Fruit fly (Drosophila melanogaster) whole organism, wandering third instar larva: ENCODE measurements around the gene foi.
A peak's percentile ranks its signal among the peaks of the same experiment; 100 is the strongest.

ENCODE experiments used
- Abd-B ChIP-seq: fragments of >200 bp; optimal IDR thresholded peaks from 2 replicates; lab custom pipeline; 2017; ENCODE audit warnings: missing biosample characterization, missing genetic modification characterization
- CG9705 ChIP-seq: fragments of 200-800 bp; sonication (Bioruptor generic); optimal IDR thresholded peaks from 2 replicates; lab custom pipeline; 2018; ENCODE audit warnings: missing biosample characterization, mild to moderate bottlenecking, missing genetic modification characterization
- CrebA ChIP-seq: fragments of 200-800 bp; sonication (Bioruptor generic); optimal IDR thresholded peaks from 2 replicates; lab custom pipeline; 2016; ENCODE audit warnings: missing biosample characterization, mild to moderate bottlenecking, missing genetic modification characterization, borderline replicate concordance
- Dif ChIP-seq: fragments of 200-275, 200-300 bp; sonication (Bioruptor generic); optimal IDR thresholded peaks from 2 replicates; lab custom pipeline; 2018; ENCODE audit warnings: missing biosample characterization, missing genetic modification characterization; ENCODE audit not compliant: partially characterized antibody
- Hr83 ChIP-seq: fragments of 200-300 bp; sonication (Bioruptor generic); optimal IDR thresholded peaks from 2 replicates; lab custom pipeline; 2016; ENCODE audit warnings: missing biosample characterization, mild to moderate bottlenecking, missing genetic modification characterization, moderate library complexity; ENCODE audit not compliant: poor library complexity, severe bottlenecking
- Jra ChIP-seq: sonication (Bioruptor generic); optimal IDR thresholded peaks from 2 replicates; lab custom pipeline; 2016; ENCODE audit warnings: missing biosample characterization, missing genetic modification characterization
- Mio ChIP-seq: sonication (Bioruptor generic); optimal IDR thresholded peaks from 2 replicates; lab custom pipeline; 2016; ENCODE audit warnings: missing biosample characterization, missing genetic modification characterization
- OdsH ChIP-seq: fragments of 200-800 bp; sonication (Bioruptor generic); optimal IDR thresholded peaks from 2 replicates; lab custom pipeline; 2016; ENCODE audit warnings: missing biosample characterization, mild to moderate bottlenecking, missing genetic modification characterization
- Rel ChIP-seq, 2 experiments: fragments of 200-800 bp; sonication (Bioruptor generic) in 1 of 2; optimal IDR thresholded peaks; 2 replicates in 1 of 2; 3 replicates in 1 of 2; lab custom pipeline; 2016 to 2019; ENCODE audit warnings: mild to moderate bottlenecking in 2 of 2, missing biosample characterization in 2 of 2, missing genetic modification characterization in 2 of 2, moderate library complexity in 1 of 2
- Sp1 ChIP-seq: fragments of 200-800 bp; sonication (Bioruptor generic); optimal IDR thresholded peaks from 3 replicates; lab custom pipeline; 2019; ENCODE audit warnings: missing biosample characterization, mild to moderate bottlenecking, missing genetic modification characterization, moderate library complexity
- Vsx2 ChIP-seq: fragments of 200-300, 225-300 bp; sonication (Bioruptor generic); optimal IDR thresholded peaks from 2 replicates; lab custom pipeline; 2018; ENCODE audit warnings: missing biosample characterization, missing genetic modification characterization; ENCODE audit not compliant: partially characterized antibody
- br ChIP-seq: fragments of 200-800 bp; sonication (Bioruptor generic); optimal IDR thresholded peaks from 2 replicates; lab custom pipeline; 2016; ENCODE audit warnings: missing biosample characterization, missing genetic modification characterization
- ey ChIP-seq: fragments of 200-800 bp; sonication (Bioruptor generic); optimal IDR thresholded peaks from 2 replicates; lab custom pipeline; 2016; ENCODE audit warnings: missing biosample characterization, missing genetic modification characterization
- foxo ChIP-seq, 2 experiments: fragments of 200-800 bp; sonication (Bioruptor generic); optimal IDR thresholded peaks; 2 replicates in 1 of 2; 3 replicates in 1 of 2; lab custom pipeline; 2016 to 2017; ENCODE audit warnings: missing biosample characterization in 2 of 2, missing genetic modification characterization in 2 of 2
- fru ChIP-seq: fragments of 200-800 bp; sonication (Bioruptor generic); optimal IDR thresholded peaks from 3 replicates; lab custom pipeline; 2016; ENCODE audit warnings: missing biosample characterization, mild to moderate bottlenecking, missing genetic modification characterization
- h ChIP-seq: fragments of 200-800 bp; sonication (Bioruptor generic); optimal IDR thresholded peaks from 3 replicates; lab custom pipeline; 2016; ENCODE audit warnings: missing biosample characterization, mild to moderate bottlenecking, missing genetic modification characterization
- jim ChIP-seq: fragments of 175-275, 200-325 bp; sonication (Bioruptor generic); optimal IDR thresholded peaks from 2 replicates; lab custom pipeline; 2016; ENCODE audit warnings: missing biosample characterization, mild to moderate bottlenecking, missing genetic modification characterization
- lola ChIP-seq: fragments of >200 bp; optimal IDR thresholded peaks from 2 replicates; lab custom pipeline; 2017; ENCODE audit warnings: missing biosample characterization, missing genetic modification characterization
- psq ChIP-seq: fragments of 200-800 bp; sonication (Bioruptor generic); optimal IDR thresholded peaks from 3 replicates; lab custom pipeline; 2017; ENCODE audit warnings: missing biosample characterization, mild to moderate bottlenecking, missing genetic modification characterization, moderate library complexity
- rgr ChIP-seq: fragments of 200-800 bp; sonication (Bioruptor generic); optimal IDR thresholded peaks from 3 replicates; lab custom pipeline; 2016; ENCODE audit warnings: missing biosample characterization, mild to moderate bottlenecking, missing genetic modification characterization
- sv ChIP-seq: fragments of 200-800 bp; sonication (Bioruptor generic); optimal IDR thresholded peaks from 3 replicates; lab custom pipeline; 2016; ENCODE audit warnings: missing biosample characterization, missing genetic modification characterization
- tai ChIP-seq: sonication (Bioruptor generic); optimal IDR thresholded peaks from 2 replicates; lab custom pipeline; 2016; ENCODE audit warnings: missing biosample characterization, missing genetic modification characterization
- usp ChIP-seq: fragments of >200 bp; optimal IDR thresholded peaks from 2 replicates; lab custom pipeline; 2017; ENCODE audit warnings: missing biosample characterization, missing genetic modification characterization
- woc ChIP-seq: sonication (Bioruptor generic); optimal IDR thresholded peaks from 2 replicates; lab custom pipeline; 2016; ENCODE audit warnings: missing biosample characterization, mild to moderate bottlenecking, missing genetic modification characterization

Gene foi

DNA sequence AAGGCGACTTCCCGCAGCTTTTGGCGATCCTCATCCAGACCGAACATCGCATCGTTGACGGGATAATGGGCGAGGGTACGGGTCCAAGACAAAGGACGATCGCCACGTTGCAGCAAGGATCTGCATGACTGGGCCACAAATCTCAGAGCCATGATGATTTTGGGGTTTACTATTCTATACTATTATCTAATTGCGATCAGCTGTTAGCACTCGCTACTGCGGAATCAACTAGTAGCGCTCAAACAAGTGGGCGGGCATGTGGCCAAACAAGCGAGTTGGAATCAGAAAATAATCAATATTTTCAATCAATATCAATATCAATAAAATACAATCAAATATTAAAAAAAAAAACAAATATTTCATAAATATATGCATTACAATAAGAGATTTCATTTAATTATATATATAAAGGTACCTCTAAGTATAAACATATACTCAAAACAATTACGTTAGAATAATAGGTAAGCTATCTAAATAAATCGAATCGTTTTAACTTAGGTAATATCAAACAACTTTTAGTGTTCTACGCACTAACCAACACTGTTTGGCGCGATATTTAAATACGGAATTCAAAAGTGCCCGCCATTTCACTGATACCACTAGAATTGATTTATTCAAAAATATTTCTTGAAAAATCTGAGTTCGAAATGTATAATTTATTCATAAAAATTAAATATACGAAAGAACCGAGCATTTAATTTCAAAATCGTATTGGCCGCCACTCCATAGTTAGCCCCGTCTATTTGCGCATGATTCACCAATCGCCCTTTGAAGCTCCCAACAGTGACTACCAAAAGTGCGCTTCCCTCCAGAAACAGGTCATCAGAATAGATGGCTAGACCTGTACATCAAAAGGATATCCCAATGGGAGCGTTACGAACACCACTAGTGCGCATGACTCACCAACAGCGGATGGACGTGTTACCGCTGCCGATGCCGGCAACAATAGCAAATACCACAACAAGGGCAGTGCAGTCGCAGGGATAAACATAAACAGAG is 51.1 kb downstream of the foi start, which contains the start of the genes CG6638 and CG43078:
TSS of gene CG6638 (minus strand) at position 235 of the 999 bp plus-strand sequence.
TSS of gene CG43078 (plus strand) at position 965 of the 999 bp plus-strand sequence.
- TF ChIP-seq woc = no peak
- TF ChIP-seq Abd-B (GFP tag; lab: Kevin White, UChicago) = no peak
- no peak for TF ChIP-seq Jra (GFP tag; lab: Kevin White, UChicago)
- TF ChIP-seq OdsH (GFP tag; lab: Kevin White, UChicago) = no peak
- no peak for TF ChIP-seq CG9705 (GFP tag; lab: Kevin White, UChicago)
- peak; percentile 26 for TF ChIP-seq psq (GFP tag; lab: Kevin White, UChicago)
- peak; percentile 46 for TF ChIP-seq rgr (GFP tag; lab: Kevin White, UChicago)
- no peak for TF ChIP-seq tai
- no peak for TF ChIP-seq fru (GFP tag; lab: Kevin White, UChicago)
- no peak for TF ChIP-seq lola (GFP tag; lab: Kevin White, UChicago)
- no peak for TF ChIP-seq CrebA (GFP tag; lab: Kevin White, UChicago)
- TF ChIP-seq foxo (GFP tag; optimal IDR thresholded peaks at IDR 0.05; lab: Kevin White, UChicago) = peak in 1 of 2 experiments; percentile 34
- no peak for TF ChIP-seq Rel (GFP tag; optimal IDR thresholded peaks at IDR 0.05; lab: Kevin White, UChicago)
- peak; percentile 57 for TF ChIP-seq Rel (tag; optimal IDR thresholded peaks at IDR 0.05; lab: Kevin White, UChicago)
- no peak for TF ChIP-seq h (GFP tag; lab: Kevin White, UChicago)
- TF ChIP-seq Dif (GFP tag; lab: Kevin White, UChicago) = no peak

DNA sequence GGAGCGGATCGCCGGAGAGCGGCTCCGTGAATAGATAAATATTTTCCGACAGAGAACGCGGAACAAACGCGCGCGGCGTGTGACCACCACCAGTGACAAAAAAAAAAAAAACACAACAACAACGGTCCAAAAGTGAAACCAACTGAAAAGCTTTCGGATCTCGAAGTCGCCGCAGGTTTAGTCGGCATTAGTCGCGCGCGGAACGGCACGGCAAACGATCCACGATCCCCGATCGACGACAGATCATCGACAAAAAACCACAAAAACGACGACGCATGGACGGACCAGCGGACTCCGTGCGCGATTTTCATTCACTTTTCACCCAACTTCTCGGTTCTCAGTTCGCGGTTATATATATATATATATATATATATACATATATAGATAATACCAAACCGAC is 53.4 kb downstream of the foi start:
- TF ChIP-seq jim (GFP tag; lab: Kevin White, UChicago) (no peak), h (GFP tag; lab: Kevin White, UChicago) (peak; percentile 22)

DNA sequence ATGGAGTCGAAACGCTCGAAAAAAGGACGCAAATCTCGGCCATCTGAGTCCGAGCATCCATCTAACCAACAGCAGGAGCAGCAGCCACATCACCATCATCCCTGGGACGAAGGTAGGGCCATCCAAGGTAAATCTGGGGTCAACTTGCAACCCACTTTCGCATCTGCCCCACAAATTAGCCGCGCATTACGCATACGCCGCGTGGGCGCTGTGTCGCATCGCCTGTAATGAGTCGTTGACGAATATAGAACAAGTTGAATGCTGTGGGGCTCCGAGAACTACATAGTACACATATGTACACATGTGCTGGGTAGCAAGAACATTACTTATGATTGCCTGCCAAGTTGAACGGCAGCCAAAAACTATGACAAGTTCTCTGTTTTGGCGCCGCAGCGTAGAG is 54.5 kb downstream of the foi start:
- TF ChIP-seq CG9705 (GFP tag; lab: Kevin White, UChicago) (no peak), Sp1 (GFP tag; lab: Kevin White, UChicago) (no peak), br (no peak), foxo (GFP tag; optimal IDR thresholded peaks at IDR 0.05; lab: Kevin White, UChicago) (no peak), woc (no peak)

DNA sequence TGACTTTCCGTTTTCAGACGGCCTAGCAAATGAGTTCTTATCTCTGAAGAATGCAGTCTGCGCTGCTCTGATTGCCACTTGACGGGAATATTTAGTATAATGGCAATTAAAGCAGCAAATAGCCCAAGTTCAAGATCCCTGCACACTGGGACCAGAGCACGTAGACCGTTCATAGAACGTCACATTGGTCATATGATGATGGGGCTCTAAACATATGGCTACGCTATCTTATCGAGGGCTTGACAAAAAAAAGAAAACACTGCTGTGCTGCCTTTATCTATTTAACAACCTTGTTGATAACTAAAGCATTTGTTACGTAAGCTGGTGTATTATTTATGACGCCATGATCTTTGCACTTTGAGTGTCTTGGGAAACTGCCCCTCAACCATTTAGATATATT is 55.7 kb downstream of the foi start:
- TF ChIP-seq CrebA (GFP tag; lab: Kevin White, UChicago) (peak; percentile 55), br (peak; percentile 45), sv (GFP tag; lab: Kevin White, UChicago) (no peak), Vsx2 (GFP tag; lab: Kevin White, UChicago) (peak; percentile 32)

DNA sequence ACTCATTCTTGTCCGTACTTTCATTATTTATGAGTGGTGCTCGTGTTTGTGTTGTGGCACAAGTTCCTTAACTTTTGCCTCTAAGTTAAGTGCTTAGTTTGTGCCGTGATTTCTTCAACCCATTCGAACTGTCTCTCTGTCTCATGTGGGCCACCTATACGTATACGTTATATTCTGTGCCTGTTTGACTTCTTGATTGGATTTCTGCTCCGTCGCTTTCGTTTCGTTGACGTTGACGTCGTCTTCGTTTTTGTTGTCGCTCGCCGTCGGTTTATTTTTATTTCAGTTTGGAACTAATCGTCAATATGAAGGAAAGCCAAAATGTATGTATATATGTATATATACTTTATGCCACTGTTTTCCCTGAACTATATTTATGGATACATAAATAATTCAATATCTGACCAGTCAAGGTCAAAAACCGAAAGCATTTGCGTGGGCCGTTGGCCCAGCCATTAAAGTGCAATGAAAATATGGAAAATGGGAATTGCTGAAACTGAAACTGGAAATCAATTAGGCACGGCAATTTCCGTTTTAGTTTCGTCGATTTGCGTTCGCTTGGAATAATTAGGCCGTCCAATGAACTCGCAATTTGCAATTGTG is 57.2 kb downstream of the foi start:
- no peak for TF ChIP-seq br
- TF ChIP-seq, all 38 proteins: peak for 0

DNA sequence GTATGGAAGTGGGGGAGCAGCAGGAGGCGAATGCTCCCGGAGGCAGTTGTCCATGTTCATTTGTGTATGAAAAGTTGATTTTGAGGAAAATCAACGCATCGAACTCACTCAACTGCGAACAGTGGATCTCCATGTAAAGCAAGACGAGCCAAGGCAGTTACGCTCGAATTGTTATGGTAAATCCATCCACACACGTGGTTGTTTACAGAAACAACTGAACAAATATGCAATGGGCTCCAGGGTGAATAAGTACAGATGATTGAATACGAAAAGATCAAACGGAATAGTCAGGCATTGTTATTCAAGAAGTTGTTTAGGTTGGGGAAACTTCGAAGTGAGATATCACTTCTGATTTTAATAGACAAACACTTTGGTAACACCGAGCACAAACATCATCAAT is 59.0 kb downstream of the foi start:
- no peak for TF ChIP-seq OdsH (GFP tag; lab: Kevin White, UChicago)
- no peak for TF ChIP-seq Mio (GFP tag; lab: Kevin White, UChicago)
- peak; percentile 3 for TF ChIP-seq rgr (GFP tag; lab: Kevin White, UChicago)
- peak; percentile 47 for TF ChIP-seq Hr83 (GFP tag; lab: Kevin White, UChicago)
- TF ChIP-seq Vsx2 (GFP tag; lab: Kevin White, UChicago) = no peak
- TF ChIP-seq usp (GFP tag; lab: Kevin White, UChicago) = no peak
- no peak for TF ChIP-seq ey (GFP tag; lab: Kevin White, UChicago)
